Fruit fly (Drosophila melanogaster) whole organism, embryonic: ENCODE results near the gene Spx.

Source experiments
- BEAF-32 ChIP-seq: fragments of 200-800 bp; sonication (Bioruptor generic); optimal IDR thresholded peaks from 3 replicates; lab custom pipeline; 2017; ENCODE audit warnings: missing biosample characterization, missing genetic modification characterization, mild to moderate bottlenecking, moderate library complexity, missing genetic modification reagents
- CG12219 ChIP-seq: fragments of 200-800 bp; sonication (Bioruptor generic); optimal IDR thresholded peaks from 3 replicates; lab custom pipeline; 2018; ENCODE audit warnings: missing biosample characterization, mild to moderate bottlenecking, missing genetic modification characterization
- CG12659 ChIP-seq: fragments of 200-800 bp; sonication (Bioruptor generic); optimal IDR thresholded peaks from 3 replicates; lab custom pipeline; 2017; ENCODE audit warnings: mild to moderate bottlenecking, missing biosample characterization, missing genetic modification reagents, missing genetic modification characterization
- CG13287 ChIP-seq: fragments of 200-800 bp; sonication (Bioruptor generic); IDR thresholded peaks from 2 replicates; pipeline ENCODE4 v1.3.6; 2022; ENCODE audit warnings: missing biosample characterization, missing genetic modification characterization; ENCODE audit not compliant: partially characterized antibody
- CG14965 ChIP-seq: fragments of 200-800 bp; sonication (Bioruptor generic); optimal IDR thresholded peaks from 2 replicates; lab custom pipeline; 2016; ENCODE audit warnings: missing biosample characterization, missing genetic modification characterization, borderline replicate concordance
- CG15514 ChIP-seq: fragments of 200-800 bp; sonication (Bioruptor generic); optimal IDR thresholded peaks from 3 replicates; lab custom pipeline; 2017; ENCODE audit warnings: missing biosample characterization, missing genetic modification characterization, mild to moderate bottlenecking, moderate library complexity, missing genetic modification reagents
- CG18011 ChIP-seq: fragments of 200-800 bp; sonication (Bioruptor generic); optimal IDR thresholded peaks from 2 replicates; lab custom pipeline; 2017; ENCODE audit warnings: missing biosample characterization, missing genetic modification characterization, mild to moderate bottlenecking, moderate library complexity, missing genotype
- CG18262 ChIP-seq: fragments of 200-800 bp; optimal IDR thresholded peaks from 3 replicates; lab custom pipeline; 2019; ENCODE audit warnings: missing biosample characterization, mild to moderate bottlenecking, missing genetic modification characterization, moderate library complexity
- CG2120 ChIP-seq: fragments of 200-800 bp; sonication (Bioruptor generic); optimal IDR thresholded peaks from 3 replicates; lab custom pipeline; 2016; ENCODE audit warnings: missing biosample characterization, missing genetic modification characterization
- CG2199 ChIP-seq: fragments of 200-800 bp; sonication (Bioruptor generic); IDR thresholded peaks from 3 replicates; pipeline ENCODE4 v1.3.6; 2022; ENCODE audit warnings: missing biosample characterization, missing genetic modification characterization
- CG2712 ChIP-seq: fragments of 200-800 bp; optimal IDR thresholded peaks from 3 replicates; lab custom pipeline; 2019; ENCODE audit warnings: missing biosample characterization, mild to moderate bottlenecking, missing genetic modification characterization, moderate library complexity
- CG31224 ChIP-seq: fragments of 200-800 bp; sonication (Bioruptor generic); IDR thresholded peaks from 2 replicates; pipeline ENCODE4 v1.3.6; 2022; ENCODE audit warnings: missing biosample characterization, missing genetic modification characterization
- CG4617 ChIP-seq: fragments of 200-800 bp; sonication (Bioruptor generic); optimal IDR thresholded peaks from 3 replicates; lab custom pipeline; 2016; ENCODE audit warnings: missing biosample characterization, missing genetic modification characterization, borderline replicate concordance
- CG6272 ChIP-seq: fragments of 200-800 bp; sonication (Bioruptor generic); IDR thresholded peaks from 2 replicates; pipeline ENCODE4 v1.3.6; 2022; ENCODE audit warnings: missing biosample characterization, missing genetic modification characterization
- CG7357 ChIP-seq: fragments of 200-800 bp; sonication (Bioruptor generic); IDR thresholded peaks from 3 replicates; pipeline ENCODE4 v1.3.6; 2022; ENCODE audit warnings: missing biosample characterization, missing genetic modification characterization
- CG7745 ChIP-seq: fragments of 200-800 bp; sonication (Bioruptor generic); optimal IDR thresholded peaks from 2 replicates; lab custom pipeline; 2018; ENCODE audit warnings: missing biosample characterization, mild to moderate bottlenecking, missing genetic modification characterization, moderate library complexity
- CG7987 ChIP-seq: fragments of 200-800 bp; sonication (Bioruptor generic); optimal IDR thresholded peaks from 2 replicates; lab custom pipeline; 2018; ENCODE audit warnings: missing biosample characterization, mild to moderate bottlenecking, missing genetic modification characterization, moderate library complexity
- CG9797 ChIP-seq: fragments of 200-800 bp; sonication (Bioruptor generic); optimal IDR thresholded peaks from 3 replicates; lab custom pipeline; 2018; ENCODE audit warnings: missing biosample characterization, mild to moderate bottlenecking, missing genetic modification characterization
- CoRest ChIP-seq: fragments of 200-800 bp; sonication (Bioruptor generic); optimal IDR thresholded peaks from 3 replicates; lab custom pipeline; 2018; ENCODE audit warnings: missing biosample characterization, mild to moderate bottlenecking, missing genetic modification characterization, moderate library complexity
- CrebB ChIP-seq: fragments of 200-800 bp; sonication (Bioruptor generic); optimal IDR thresholded peaks from 3 replicates; lab custom pipeline; 2018; ENCODE audit warnings: missing biosample characterization, mild to moderate bottlenecking, missing genetic modification characterization
- D19A ChIP-seq: fragments of 200-800 bp; optimal IDR thresholded peaks from 3 replicates; lab custom pipeline; 2019; ENCODE audit warnings: missing biosample characterization, mild to moderate bottlenecking, missing genetic modification characterization, moderate library complexity
- Dp ChIP-seq: fragments of 200-800 bp; sonication (Bioruptor generic); optimal IDR thresholded peaks from 2 replicates; lab custom pipeline; 2018; ENCODE audit warnings: missing biosample characterization, mild to moderate bottlenecking, missing genetic modification characterization, moderate library complexity
- Fer1 ChIP-seq: fragments of 200-800 bp; sonication (Bioruptor generic); optimal IDR thresholded peaks from 2 replicates; lab custom pipeline; 2017; ENCODE audit warnings: missing biosample characterization, mild to moderate bottlenecking, missing genetic modification characterization
- Hmx ChIP-seq: fragments of 200-800 bp; sonication (Bioruptor generic); optimal IDR thresholded peaks from 2 replicates; lab custom pipeline; 2016; ENCODE audit warnings: missing biosample characterization, missing genetic modification characterization
- Hr39 ChIP-seq: fragments of >200 bp; optimal IDR thresholded peaks from 2 replicates; lab custom pipeline; 2017
- Jarid2 ChIP-seq: fragments of 200-800 bp; sonication (Bioruptor generic); optimal IDR thresholded peaks from 3 replicates; lab custom pipeline; 2017; ENCODE audit warnings: mild to moderate bottlenecking, missing biosample characterization, missing genetic modification reagents, missing genetic modification characterization
- MBD-R2 ChIP-seq: fragments of 200-800 bp; sonication (Bioruptor generic); IDR thresholded peaks from 2 replicates; pipeline ENCODE4 v1.3.6; 2022; ENCODE audit warnings: missing biosample characterization, missing genetic modification characterization
- MESR4 ChIP-seq: fragments of 200-800 bp; sonication (Bioruptor generic); optimal IDR thresholded peaks from 2 replicates; lab custom pipeline; 2018; ENCODE audit warnings: missing biosample characterization, mild to moderate bottlenecking, missing genetic modification characterization, moderate library complexity
- Med ChIP-seq: fragments of 200-800 bp; sonication (Bioruptor generic); peaks from one replicate; lab custom pipeline; 2016; ENCODE audit warnings: missing biosample characterization, missing genetic modification characterization, mild to moderate bottlenecking, inconsistent platforms, moderate library complexity
- Nf-YB ChIP-seq: fragments of 200-800 bp; sonication (Bioruptor generic); optimal IDR thresholded peaks from 3 replicates; lab custom pipeline; 2019; ENCODE audit warnings: missing biosample characterization, mild to moderate bottlenecking, missing genetic modification characterization, moderate library complexity
- Opbp ChIP-seq: fragments of 200-800 bp; sonication (Bioruptor generic); IDR thresholded peaks from 3 replicates; pipeline ENCODE4 v1.3.6; 2022; ENCODE audit warnings: missing biosample characterization, missing genetic modification characterization; ENCODE audit not compliant: partially characterized antibody
- Rx ChIP-seq: fragments of 200-800 bp; sonication (Bioruptor generic); IDR thresholded peaks from 2 replicates; pipeline ENCODE4 v1.3.6; 2022; ENCODE audit warnings: missing biosample characterization, missing genetic modification characterization
- Tbp ChIP-seq: fragments of >200 bp; optimal IDR thresholded peaks from 2 replicates; lab custom pipeline; 2018; ENCODE audit warnings: missing biosample characterization, missing genetic modification characterization
- YL-1 ChIP-seq: fragments of 200-800 bp; sonication (Bioruptor generic); optimal IDR thresholded peaks from 3 replicates; lab custom pipeline; 2017; ENCODE audit warnings: missing biosample characterization, mild to moderate bottlenecking, missing genetic modification characterization
- bbx ChIP-seq: fragments of 200-800 bp; sonication (Bioruptor generic); IDR thresholded peaks from 2 replicates; pipeline ENCODE4 v1.3.6; 2022; ENCODE audit warnings: missing biosample characterization, missing genetic modification characterization; ENCODE audit not compliant: partially characterized antibody
- bigmax ChIP-seq: fragments of 200-800 bp; sonication (Bioruptor generic); optimal IDR thresholded peaks from 2 replicates; lab custom pipeline; 2018; ENCODE audit warnings: missing biosample characterization, mild to moderate bottlenecking, missing genetic modification characterization
- ci ChIP-seq: fragments of 200-800 bp; sonication (Bioruptor generic); IDR thresholded peaks from 3 replicates; pipeline ENCODE4 v1.3.6; 2022; ENCODE audit warnings: missing biosample characterization, missing genetic modification characterization
- ems ChIP-seq: fragments of 200-800 bp; sonication (Bioruptor generic); optimal IDR thresholded peaks from 3 replicates; lab custom pipeline; 2016; ENCODE audit warnings: missing biosample characterization, missing genetic modification characterization
- gfzf ChIP-seq: fragments of 200-800 bp; sonication (Bioruptor generic); optimal IDR thresholded peaks from 2 replicates; lab custom pipeline; 2016; ENCODE audit warnings: missing biosample characterization, mild to moderate bottlenecking, missing genetic modification characterization, moderate library complexity
- kah ChIP-seq: fragments of 200-800 bp; sonication (Bioruptor generic); optimal IDR thresholded peaks from 2 replicates; lab custom pipeline; 2018; ENCODE audit warnings: missing biosample characterization, mild to moderate bottlenecking, missing genetic modification characterization
- knrl ChIP-seq: fragments of 200-800 bp; sonication (Bioruptor generic); IDR thresholded peaks from 3 replicates; pipeline ENCODE4 v1.3.6; 2022; ENCODE audit warnings: missing biosample characterization, missing genetic modification characterization; ENCODE audit not compliant: partially characterized antibody
- lilli ChIP-seq: fragments of 200-800 bp; sonication (Bioruptor generic); optimal IDR thresholded peaks from 3 replicates; lab custom pipeline; 2016; ENCODE audit warnings: missing biosample characterization, missing genetic modification characterization
- pb ChIP-seq: fragments of 200-800 bp; sonication (Bioruptor generic); optimal IDR thresholded peaks from 3 replicates; lab custom pipeline; 2016; ENCODE audit warnings: missing biosample characterization, missing genetic modification characterization
- phol ChIP-seq: fragments of 200-800 bp; sonication (Bioruptor generic); optimal IDR thresholded peaks from 3 replicates; lab custom pipeline; 2018; ENCODE audit warnings: missing biosample characterization, mild to moderate bottlenecking, missing genetic modification characterization, moderate library complexity
- pzg ChIP-seq: fragments of 200-800 bp; sonication (Bioruptor generic); optimal IDR thresholded peaks from 3 replicates; lab custom pipeline; 2018; ENCODE audit warnings: missing biosample characterization, mild to moderate bottlenecking, missing genetic modification characterization, moderate library complexity
- row ChIP-seq: fragments of 200-800 bp; sonication (Bioruptor generic); IDR thresholded peaks from 3 replicates; pipeline ENCODE4 v1.3.6; 2022; ENCODE audit warnings: missing biosample characterization, missing genetic modification characterization
- sob ChIP-seq: fragments of 200-800 bp; sonication (Bioruptor generic); IDR thresholded peaks from 2 replicates; pipeline ENCODE4 v1.3.6; 2022; ENCODE audit warnings: missing biosample characterization, missing genetic modification characterization
- trem ChIP-seq: fragments of 200-800 bp; optimal IDR thresholded peaks from 3 replicates; lab custom pipeline; 2019; ENCODE audit warnings: missing biosample characterization, mild to moderate bottlenecking, missing genetic modification characterization, moderate library complexity
- vfl ChIP-seq: fragments of 200-800 bp; sonication (Bioruptor generic); optimal IDR thresholded peaks from 2 replicates; lab custom pipeline; 2016; ENCODE audit warnings: missing biosample characterization, missing genetic modification characterization
- vnd ChIP-seq: fragments of 200-800 bp; sonication (Bioruptor generic); IDR thresholded peaks from 3 replicates; pipeline ENCODE4 v1.3.6; 2022; ENCODE audit warnings: missing biosample characterization, missing genetic modification characterization; ENCODE audit not compliant: partially characterized antibody

The Spx gene

DNA sequence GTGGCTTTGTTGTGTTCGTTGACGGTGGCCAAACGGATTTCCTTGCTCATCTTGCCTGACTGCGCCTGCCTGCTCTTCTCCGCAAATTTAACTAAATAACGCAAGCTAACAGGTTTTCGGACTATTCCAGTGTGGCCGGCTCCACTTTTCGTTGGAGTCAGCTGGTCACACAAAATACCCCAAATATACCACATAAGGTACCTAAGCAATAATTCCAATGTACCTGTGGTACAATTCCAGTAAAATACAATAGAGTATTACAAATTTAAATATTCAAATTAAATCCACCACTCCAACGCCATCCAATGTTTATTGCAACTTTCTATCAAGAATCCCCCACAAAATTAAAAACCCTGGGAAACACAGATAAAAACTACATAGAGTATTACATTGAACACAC, 21.0 kb downstream of the Spx start, which contains the start of gene CG3566:
TSS of gene CG3566 (minus strand) at position 135 of the 400 bp plus-strand sequence.
- 0 out of 3 replicates have a peak, but pooled peaks have one; percentile 12 for TF ChIP-seq knrl
- TF ChIP-seq CG2712 (tag; lab: Kevin White, UChicago) = peak; percentile 10
- no peak for TF ChIP-seq vnd (GFP tag; lab: Robert Waterston, UW)
- peak; percentile 51 for TF ChIP-seq Med (GFP tag; lab: Kevin White, UChicago)
- TF ChIP-seq Tbp (GFP tag; lab: Kevin White, UChicago) = no peak
- TF ChIP-seq CG9797 (GFP tag; lab: Kevin White, UChicago) = peak; percentile 63
- peak; percentile 52 for TF ChIP-seq kah
- no peak for TF ChIP-seq phol
- TF ChIP-seq MESR4 = peak; percentile 55
- no peak for TF ChIP-seq CoRest (tag; lab: Kevin White, UChicago)
- no peak for TF ChIP-seq Nf-YB (GFP tag; lab: Kevin White, UChicago)
- no peak for TF ChIP-seq CG31224 (GFP tag; lab: Robert Waterston, UW)
- TF ChIP-seq CG7987 = peak; percentile 11
- TF ChIP-seq CG15514 = peak; percentile 17
- TF ChIP-seq CG2120 (GFP tag; lab: Kevin White, UChicago) = peak; percentile 0
- peak; percentile 90 for TF ChIP-seq row (GFP tag; lab: Robert Waterston, UW)
- no peak for TF ChIP-seq Jarid2 (GFP tag; lab: Kevin White, UChicago)
- peak; percentile 44; the same call in 1 of the 2 replicates for TF ChIP-seq sob (GFP tag; lab: Robert Waterston, UW)
- peak; percentile 11 for TF ChIP-seq ems (GFP tag; lab: Kevin White, UChicago)
- 0 out of 3 replicates have a peak, but pooled peaks have one; percentile 40 for TF ChIP-seq ci (GFP tag; lab: Robert Waterston, UW)
- TF ChIP-seq trem = peak; percentile 2
- peak; percentile 66 for TF ChIP-seq D19A
- no peak for TF ChIP-seq Rx (GFP tag; lab: Robert Waterston, UW)
- TF ChIP-seq CG6272 (GFP tag; lab: Robert Waterston, UW) = no peak
- TF ChIP-seq vfl = no peak
- TF ChIP-seq CG14965 (GFP tag; lab: Kevin White, UChicago) = no peak
- 0 out of 2 replicates have a peak, but pooled peaks have one; percentile 16 for TF ChIP-seq bbx (GFP tag; lab: Robert Waterston, UW)
- TF ChIP-seq CrebB (tag; lab: Kevin White, UChicago) = no peak
- no peak for TF ChIP-seq bigmax (GFP tag; lab: Kevin White, UChicago)
- no peak for TF ChIP-seq CG18011
- no peak for TF ChIP-seq CG12219 (GFP tag; lab: Kevin White, UChicago)
- peak; percentile 3 for TF ChIP-seq Dp (GFP tag; lab: Kevin White, UChicago)
- peak; percentile 71 for TF ChIP-seq gfzf (GFP tag; lab: Kevin White, UChicago)
- peak; percentile 82 for TF ChIP-seq MBD-R2 (GFP tag; lab: Robert Waterston, UW)
- no peak for TF ChIP-seq CG2199 (GFP tag; lab: Robert Waterston, UW)
- TF ChIP-seq CG18262 = peak; percentile 4
- no peak for TF ChIP-seq CG7745 (tag; lab: Kevin White, UChicago)
- TF ChIP-seq Hmx = no peak
- peak; percentile 43 for TF ChIP-seq lilli (GFP tag; lab: Kevin White, UChicago)
- no peak for TF ChIP-seq Hr39 (lab: Kevin White, UChicago)
- peak; percentile 6 for TF ChIP-seq Fer1 (GFP tag; lab: Kevin White, UChicago)
- TF ChIP-seq CG4617 (GFP tag; lab: Kevin White, UChicago) = peak; percentile 5
- TF ChIP-seq Opbp (GFP tag; lab: Robert Waterston, UW) = 0 out of 3 replicates have a peak, but pooled peaks have one; percentile 20
- peak; percentile 59 for TF ChIP-seq YL-1
- no peak for TF ChIP-seq CG7357 (GFP tag; lab: Robert Waterston, UW)
- peak; percentile 25 for TF ChIP-seq CG12659
- TF ChIP-seq pzg (GFP tag; lab: Kevin White, UChicago) = peak; percentile 59
- TF ChIP-seq BEAF-32 (GFP tag; lab: Kevin White, UChicago) = peak; percentile 5
- peak; percentile 31 for TF ChIP-seq CG13287 (GFP tag; lab: Robert Waterston, UW)
- TF ChIP-seq pb (GFP tag; lab: Kevin White, UChicago) = no peak
